Worm (Caenorhabditis elegans) whole organism, L4 larva: Measurements from ENCODE around the gene C02C6.14.
A peak's percentile ranks its signal among the peaks of the same experiment; 100 is the strongest.

ENCODE experiments used
- F10B5.3 ChIP-seq: sonication (generic microtip); optimal IDR thresholded peaks from 2 replicates; lab custom pipeline; 2016; ENCODE audit warnings: mild to moderate bottlenecking, missing genetic modification characterization, missing compliant biosample characterization
- R02D3.7 ChIP-seq: fragments of 150-350 bp; sonication (generic microtip); optimal IDR thresholded peaks from 3 replicates; lab custom pipeline; 2014; ENCODE audit warnings: missing biosample characterization, missing genetic modification characterization
- aha-1 ChIP-seq: fragments of 150-350 bp; peaks from one replicate; lab custom pipeline; 2014; ENCODE audit warnings: missing biosample characterization, missing genetic modification characterization
- ama-1 ChIP-seq: fragments of 150-350 bp; optimal IDR thresholded peaks from 2 replicates; lab custom pipeline; 2014; ENCODE audit warnings: inconsistent platforms, mixed read lengths
- ceh-28 ChIP-seq: fragments of 150-350 bp; optimal IDR thresholded peaks from 2 replicates; lab custom pipeline; 2014; ENCODE audit warnings: missing biosample characterization, missing genetic modification reagents, missing genetic modification characterization
- ceh-44 ChIP-seq: fragments of 200-800 bp; sonication (Bioruptor generic); IDR thresholded peaks from 2 replicates; pipeline ENCODE4 v1.3.6; 2022; ENCODE audit warnings: missing genetic modification reagents, missing genetic modification characterization, missing compliant biosample characterization
- ceh-62 ChIP-seq: sonication (generic microtip); optimal IDR thresholded peaks from 2 replicates; lab custom pipeline; 2017; ENCODE audit warnings: missing biosample characterization, missing genetic modification characterization
- daf-12 ChIP-seq: fragments of 150-350 bp; optimal IDR thresholded peaks from 2 replicates; lab custom pipeline; 2014; ENCODE audit warnings: missing biosample characterization, missing genetic modification reagents, missing genetic modification characterization
- daf-16 ChIP-seq, 3 experiments: sonication (generic microtip); optimal IDR thresholded peaks; 2 replicates each; lab custom pipeline; 2016 to 2017; ENCODE audit warnings: missing genetic modification characterization in 3 of 3, missing genetic modification reagents in 3 of 3, mild to moderate bottlenecking in 2 of 3, missing compliant biosample characterization in 2 of 3, missing biosample characterization in 1 of 3, moderate library complexity in 1 of 3
- dmd-9 ChIP-seq: fragments of 200-800 bp; sonication (Bioruptor generic); IDR thresholded peaks from 2 replicates; pipeline ENCODE4 v1.3.6; 2022; ENCODE audit warnings: missing genetic modification reagents, missing genetic modification characterization, missing compliant biosample characterization
- duxl-1 ChIP-seq: sonication (generic microtip); optimal IDR thresholded peaks from 2 replicates; lab custom pipeline; 2016; ENCODE audit warnings: mild to moderate bottlenecking, missing genetic modification characterization, moderate library complexity, missing compliant biosample characterization; ENCODE audit not compliant: poor library complexity
- dve-1 ChIP-seq: sonication (generic microtip); optimal IDR thresholded peaks from 2 replicates; lab custom pipeline; 2017; ENCODE audit warnings: antibody characterized with exemption, mild to moderate bottlenecking, missing genetic modification characterization, missing compliant biosample characterization; ENCODE audit not compliant: insufficient read depth
- hlh-11 ChIP-seq: fragments of 200-800 bp; sonication (Bioruptor generic); optimal IDR thresholded peaks from 2 replicates; lab custom pipeline; 2018; ENCODE audit warnings: mild to moderate bottlenecking, missing genetic modification characterization, missing compliant biosample characterization
- hlh-30 ChIP-seq: sonication (generic microtip); optimal IDR thresholded peaks from 2 replicates; lab custom pipeline; 2017; ENCODE audit warnings: antibody characterized with exemption, mild to moderate bottlenecking, missing genetic modification characterization, missing compliant biosample characterization; ENCODE audit not compliant: insufficient read depth
- lin-13 ChIP-seq: fragments of 150-350 bp; optimal IDR thresholded peaks from 2 replicates; lab custom pipeline; 2014; ENCODE audit warnings: missing biosample characterization, missing genetic modification reagents, missing genetic modification characterization
- lin-38 ChIP-seq: fragments of 200-800 bp; sonication (Bioruptor generic); IDR thresholded peaks from 2 replicates; pipeline ENCODE4 v1.3.6; 2022; ENCODE audit warnings: missing genetic modification reagents, missing genetic modification characterization, missing compliant biosample characterization
- mdl-1 ChIP-seq, 2 experiments: fragments of 150-350 bp in 1 of 2; sonication (generic microtip) in 1 of 2; optimal IDR thresholded peaks; 2 replicates each; lab custom pipeline; 2014 to 2017; ENCODE audit warnings: missing biosample characterization in 2 of 2, missing genetic modification characterization in 2 of 2
- mdt-29 ChIP-seq: fragments of 200-800 bp; sonication (Bioruptor generic); IDR thresholded peaks from 2 replicates; pipeline ENCODE4 v1.3.6; 2022; ENCODE audit warnings: missing genetic modification reagents, missing genetic modification characterization, missing compliant biosample characterization
- mep-1 ChIP-seq: fragments of 150-350 bp; sonication (generic microtip); optimal IDR thresholded peaks from 3 replicates; lab custom pipeline; 2014; ENCODE audit warnings: missing biosample characterization, missing genetic modification characterization
- mxl-3 ChIP-seq: fragments of 200-800 bp; sonication (Bioruptor generic); optimal IDR thresholded peaks from 2 replicates; lab custom pipeline; 2018; ENCODE audit warnings: mild to moderate bottlenecking, missing genetic modification characterization, missing compliant biosample characterization
- nhr-10 ChIP-seq: fragments of 150-350 bp; optimal IDR thresholded peaks from 2 replicates; lab custom pipeline; 2014; ENCODE audit warnings: missing biosample characterization, missing genetic modification characterization
- nhr-111 ChIP-seq: fragments of 200-800 bp; sonication (Bioruptor generic); optimal IDR thresholded peaks from 2 replicates; lab custom pipeline; 2018; ENCODE audit warnings: mild to moderate bottlenecking, missing genetic modification characterization, missing compliant biosample characterization
- nhr-237 ChIP-seq: sonication (generic microtip); optimal IDR thresholded peaks from 2 replicates; lab custom pipeline; 2017; ENCODE audit warnings: missing biosample characterization, missing genetic modification characterization
- nhr-25 ChIP-seq: sonication (generic microtip); optimal IDR thresholded peaks from 2 replicates; lab custom pipeline; 2017; ENCODE audit warnings: missing genetic modification characterization, mild to moderate bottlenecking, missing compliant biosample characterization, antibody characterized with exemption, moderate library complexity, borderline replicate concordance; ENCODE audit not compliant: insufficient read depth
- nhr-28 ChIP-seq: fragments of 150-350 bp; optimal IDR thresholded peaks from 2 replicates; lab custom pipeline; 2014; ENCODE audit warnings: missing biosample characterization, missing genetic modification characterization
- nhr-6 ChIP-seq: fragments of 150-350 bp; optimal IDR thresholded peaks from 2 replicates; lab custom pipeline; 2014; ENCODE audit warnings: missing biosample characterization, missing genetic modification characterization
- pha-4 ChIP-seq, 2 experiments: fragments of 150-350 bp in 1 of 2; fragments of 200-800 bp in 1 of 2; sonication (Bioruptor generic) in 1 of 2; IDR thresholded peaks in 1 of 2; optimal IDR thresholded peaks in 1 of 2; 2 replicates each; pipeline versions ENCODE4 v1.3.6 to Lab custom; 2014 to 2022; ENCODE audit warnings: missing genetic modification characterization in 2 of 2, missing genetic modification reagents in 2 of 2, missing biosample characterization in 1 of 2, missing compliant biosample characterization in 1 of 2
- php-3 ChIP-seq: fragments of 200-800 bp; sonication (Bioruptor generic); IDR thresholded peaks from 2 replicates; pipeline ENCODE4 v1.3.6; 2022; ENCODE audit warnings: missing genetic modification reagents, missing genetic modification characterization, missing compliant biosample characterization
- rbr-2 ChIP-seq: sonication (generic microtip); optimal IDR thresholded peaks from 2 replicates; lab custom pipeline; 2016; ENCODE audit warnings: missing genotype, missing genetic modification characterization, missing compliant biosample characterization
- saeg-2 ChIP-seq: fragments of 200-800 bp; sonication (Bioruptor generic); IDR thresholded peaks from 2 replicates; pipeline ENCODE4 v1.3.6; 2022; ENCODE audit warnings: missing genetic modification reagents, missing genetic modification characterization, missing compliant biosample characterization
- snpc-1.2 ChIP-seq: fragments of 200-800 bp; sonication (Bioruptor generic); IDR thresholded peaks from 2 replicates; pipeline ENCODE4 v1.3.6; 2022; ENCODE audit warnings: missing genetic modification reagents, missing genetic modification characterization, missing compliant biosample characterization
- snpc-4 ChIP-seq: fragments of 150-350 bp; optimal IDR thresholded peaks from 2 replicates; lab custom pipeline; 2014; ENCODE audit warnings: missing biosample characterization, missing genetic modification characterization
- tag-97 ChIP-seq: fragments of 200-800 bp; sonication (Bioruptor generic); IDR thresholded peaks from 2 replicates; pipeline ENCODE4 v1.3.6; 2022; ENCODE audit warnings: missing genetic modification characterization, missing compliant biosample characterization
- unc-39 ChIP-seq: sonication (generic microtip); optimal IDR thresholded peaks from 2 replicates; lab custom pipeline; 2017; ENCODE audit warnings: missing biosample characterization, missing genetic modification characterization
- unc-62 ChIP-seq, 3 experiments: fragments of 150-350 bp in 1 of 3; sonication (generic microtip); optimal IDR thresholded peaks in 2 of 3; peaks in 1 of 3; 1 replicate in 1 of 3; 2 replicates in 2 of 3; lab custom pipeline; 2014 to 2017; ENCODE audit warnings: missing biosample characterization in 3 of 3, missing genetic modification characterization in 3 of 3, missing genetic modification reagents in 3 of 3, missing genotype in 1 of 3
- zfp-3 ChIP-seq: fragments of 200-800 bp; sonication (Bioruptor generic); conservative IDR thresholded peaks from 2 replicates; pipeline ENCODE4 v1.3.6; 2022; ENCODE audit warnings: missing genetic modification reagents, missing genetic modification characterization, missing compliant biosample characterization
- zip-2 ChIP-seq: fragments of 150-350 bp; optimal IDR thresholded peaks from 2 replicates; lab custom pipeline; 2014; ENCODE audit warnings: missing biosample characterization, missing genetic modification characterization

C02C6.14 gene

DNA sequence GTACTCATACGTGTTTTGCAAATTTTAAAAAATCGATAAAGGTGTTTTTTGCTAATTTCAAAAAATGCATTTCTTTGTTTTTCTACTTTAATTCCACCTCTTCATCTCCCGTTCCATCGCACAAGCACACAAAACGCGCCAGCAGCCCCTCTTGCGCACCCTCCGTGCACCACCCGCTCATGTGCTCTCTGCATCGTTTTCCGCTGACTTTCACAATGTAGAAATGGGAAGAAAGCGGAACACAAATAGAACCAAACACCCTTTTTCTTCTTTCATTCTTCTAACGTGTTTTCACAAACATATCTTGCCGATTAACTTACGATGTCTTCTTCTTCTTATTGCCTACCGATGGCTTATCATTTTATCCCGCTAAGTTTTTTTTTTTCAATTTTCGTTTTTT lies 44.7 kb upstream of the C02C6.14 start (continued):
- TF ChIP-seq rbr-2 (peak; percentile 87), dmd-9 (GFP tag; lab: Robert Waterston, UW) (peak; percentile 73; the same call in 1 of the 2 replicates), nhr-6 (tag; lab: Kevin White, UChicago) (peak; percentile 50), php-3 (GFP tag; lab: Robert Waterston, UW) (no peak), mdl-1 (tag; optimal IDR thresholded peaks at IDR 0.05; lab: Kevin White, UChicago) (peak; percentile 37 to 86), saeg-2 (GFP tag; lab: Robert Waterston, UW) (peak; percentile 84), daf-12 (tag; lab: Kevin White, UChicago) (no peak), nhr-25 (tag; lab: Kevin White, UChicago) (peak; percentile 41), pha-4 (GFP tag; IDR thresholded peaks at IDR 0.05; lab: Robert Waterston, UW) (peak; percentile 53; the same call in 1 of the 2 replicates), pha-4 (tag; optimal IDR thresholded peaks at IDR 0.05; lab: Kevin White, UChicago) (no peak), duxl-1 (tag; lab: Kevin White, UChicago) (peak; percentile 61), hlh-11 (tag; lab: Kevin White, UChicago) (peak; percentile 93), ceh-28 (tag; lab: Kevin White, UChicago) (peak; percentile 1), mxl-3 (GFP tag; lab: Kevin White, UChicago) (peak; percentile 87), ama-1 (lab: Kevin White, UChicago) (peak; percentile 4), aha-1 (tag; lab: Kevin White, UChicago) (peak; percentile 99)

DNA sequence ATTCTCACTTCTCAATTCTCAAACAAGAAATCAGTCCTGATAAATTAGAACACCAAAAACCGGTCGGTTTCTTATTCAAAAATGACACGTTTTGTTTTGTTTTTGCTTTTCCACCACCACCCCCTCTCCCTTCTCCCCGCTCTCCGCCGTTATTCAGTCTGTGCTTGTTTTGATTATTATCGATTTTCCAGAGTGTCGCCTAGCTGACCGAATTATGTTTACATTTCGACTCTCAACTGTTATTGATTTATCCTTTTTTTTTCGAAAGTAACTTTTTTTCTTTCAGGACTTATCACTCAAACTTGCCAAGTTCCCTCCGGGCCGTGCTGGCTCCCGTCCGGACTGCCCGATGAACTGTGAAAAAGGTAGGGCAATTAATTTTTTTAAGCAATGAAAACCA lies 44.1 kb upstream of the C02C6.14 start, which contains the start of gene gob-1:
gob-1 (plus strand) TSS at position 281 of the 400 bp plus-strand sequence.
- TF ChIP-seq daf-16 (GFP tag; optimal IDR thresholded peaks at IDR 0.05; lab: Kevin White, UChicago) (no peak), daf-16 (tag; optimal IDR thresholded peaks at IDR 0.05; lab: Kevin White, UChicago) (peak; percentile 38), dmd-9 (GFP tag; lab: Robert Waterston, UW) (no peak), nhr-237 (tag; lab: Kevin White, UChicago) (no peak), nhr-111 (GFP tag; lab: Kevin White, UChicago) (no peak), nhr-10 (tag; lab: Kevin White, UChicago) (no peak), tag-97 (no peak), snpc-1.2 (GFP tag; lab: Robert Waterston, UW) (no peak), unc-39 (tag; lab: Kevin White, UChicago) (no peak), lin-13 (GFP tag; lab: Kevin White, UChicago) (no peak), unc-62 (GFP tag; optimal IDR thresholded peaks at IDR 0.05 in 1 of 2; lab: Kevin White, UChicago) (peak in 1 of 2 experiments; percentile 27), unc-62 (tag; optimal IDR thresholded peaks at IDR 0.05; lab: Kevin White, UChicago) (no peak), ceh-28 (tag; lab: Kevin White, UChicago) (peak; percentile 76), lin-38 (GFP tag; lab: Robert Waterston, UW) (no peak), ceh-44 (GFP tag; lab: Robert Waterston, UW) (no peak), zfp-3 (no peak), R02D3.7 (no peak), snpc-4 (tag; lab: Kevin White, UChicago) (no peak), nhr-6 (tag; lab: Kevin White, UChicago) (no peak), zip-2 (tag; lab: Kevin White, UChicago) (no peak), aha-1 (tag; lab: Kevin White, UChicago) (peak; percentile 79), rbr-2 (no peak), php-3 (GFP tag; lab: Robert Waterston, UW) (no peak)

DNA sequence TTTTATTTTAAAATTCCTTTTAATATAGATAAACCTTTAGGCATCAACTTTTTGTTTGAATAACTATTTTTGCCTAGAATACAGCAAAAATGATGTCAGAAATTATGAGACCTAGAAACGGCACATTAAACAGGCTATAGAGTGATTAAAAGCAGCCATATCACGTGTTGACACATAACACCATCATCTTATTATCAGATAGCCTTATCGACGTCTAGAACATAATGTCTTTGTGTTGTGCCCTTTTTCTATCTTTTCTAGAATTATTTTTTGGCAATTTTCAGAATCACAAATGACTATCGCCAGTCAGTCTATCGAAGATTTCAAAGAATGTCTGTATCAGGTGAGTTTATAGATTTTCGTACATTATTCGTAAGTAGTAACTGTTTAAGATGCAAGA lies 43.3 kb upstream of the C02C6.14 start:
- TF ChIP-seq daf-12 (tag; lab: Kevin White, UChicago), result no peak
- peak; percentile 32 for TF ChIP-seq mep-1 (tag; lab: Kevin White, UChicago)
- no peak for TF ChIP-seq F10B5.3 (tag; lab: Kevin White, UChicago)
- TF ChIP-seq nhr-28 (tag; lab: Kevin White, UChicago), result peak; percentile 50
- TF ChIP-seq hlh-30, result peak; percentile 10
- peak; percentile 71 for TF ChIP-seq dve-1 (tag; lab: Kevin White, UChicago)
- no peak for TF ChIP-seq mdt-29 (GFP tag; lab: Robert Waterston, UW)
- TF ChIP-seq ceh-62, result no peak
- TF ChIP-seq daf-16 (GFP tag; optimal IDR thresholded peaks at IDR 0.05; lab: Kevin White, UChicago), result no peak
- peak; percentile 58 for TF ChIP-seq daf-16 (tag; optimal IDR thresholded peaks at IDR 0.05; lab: Kevin White, UChicago)
- peak; percentile 16 for TF ChIP-seq aha-1 (tag; lab: Kevin White, UChicago)
